Worm (Caenorhabditis elegans): ENCODE measurements around the gene repo-1.

- TF ChIP-seq unc-55 (GFP tag; optimal IDR thresholded peaks at IDR 0.05) (no peak), ztf-1 (GFP tag; conservative IDR thresholded peaks at IDR 0.05) (no peak), ceh-82 (tag; optimal IDR thresholded peaks at IDR 0.05) (no peak), R02D3.7 (tag; optimal IDR thresholded peaks at IDR 0.05) (no peak), lsy-2 (tag; optimal IDR thresholded peaks at IDR 0.05) (peak in 1 of 2 experiments; percentile 61), nhr-25 (tag; optimal IDR thresholded peaks at IDR 0.05) (no peak), egl-27 (tag; optimal IDR thresholded peaks at IDR 0.05) (no peak), alr-1 (tag; optimal IDR thresholded peaks at IDR 0.05) (no peak), ZK546.5 (tag; optimal IDR thresholded peaks at IDR 0.05) (no peak), nhr-12 (tag; optimal IDR thresholded peaks at IDR 0.05) (no peak), dmd-4 (tag; optimal IDR thresholded peaks at IDR 0.05) (no peak)
Measured at ce11 chrIV:12051049-12051792, 33.1 kb upstream of the repo-1 start, which contains the start of the genes bre-5 and spt-5.
